Fruit fly (Drosophila melanogaster) whole organism, embryonic: Measurements from ENCODE around the gene CG46042.

ENCODE experiments used
- Ada2b ChIP-seq: fragments of 200-800 bp; sonication (Bioruptor generic); IDR thresholded peaks from 2 replicates; pipeline ENCODE4 v1.3.6; 2022; ENCODE audit warnings: missing biosample characterization, missing genetic modification characterization
- Antp ChIP-seq: fragments of 200-800 bp; sonication (Bioruptor generic); optimal IDR thresholded peaks from 3 replicates; lab custom pipeline; 2016; ENCODE audit warnings: missing biosample characterization, missing genetic modification characterization
- CG11560 ChIP-seq: fragments of 200-800 bp; sonication (Bioruptor generic); IDR thresholded peaks from 3 replicates; pipeline ENCODE4 v1.3.6; 2022; ENCODE audit warnings: missing biosample characterization, missing genetic modification characterization
- CG13624 ChIP-seq: fragments of 200-800 bp; sonication (Bioruptor generic); optimal IDR thresholded peaks from 2 replicates; lab custom pipeline; 2016; ENCODE audit warnings: missing biosample characterization, missing genetic modification characterization
- CG17385 ChIP-seq: fragments of 200-800 bp; sonication (Bioruptor generic); optimal IDR thresholded peaks from 3 replicates; lab custom pipeline; 2018; ENCODE audit warnings: missing biosample characterization, mild to moderate bottlenecking, missing genetic modification characterization
- CG17829 ChIP-seq: fragments of 200-800 bp; optimal IDR thresholded peaks from 2 replicates; lab custom pipeline; 2019; ENCODE audit warnings: missing biosample characterization, mild to moderate bottlenecking, missing genetic modification characterization, moderate library complexity
- CG2889 ChIP-seq: fragments of 200-800 bp; sonication (Bioruptor generic); IDR thresholded peaks from 3 replicates; pipeline ENCODE4 v1.3.6; 2022; ENCODE audit warnings: missing biosample characterization, missing genetic modification characterization
- CG30403 ChIP-seq: fragments of 200-800 bp; sonication (Bioruptor generic); optimal IDR thresholded peaks from 3 replicates; lab custom pipeline; 2016; ENCODE audit warnings: missing biosample characterization, missing genetic modification characterization
- CG31388 ChIP-seq: fragments of 200-800 bp; sonication (Bioruptor generic); optimal IDR thresholded peaks from 2 replicates; lab custom pipeline; 2016; ENCODE audit warnings: missing biosample characterization, missing genetic modification characterization
- CG31441 ChIP-seq: fragments of 200-800 bp; sonication (Bioruptor generic); IDR thresholded peaks from 2 replicates; pipeline ENCODE4 v1.3.6; 2022; ENCODE audit warnings: missing biosample characterization, missing genetic modification characterization
- CG32532 ChIP-seq: fragments of 200-800 bp; sonication (Bioruptor generic); IDR thresholded peaks from 2 replicates; pipeline ENCODE4 v1.3.6; 2022; ENCODE audit warnings: missing biosample characterization, missing genetic modification characterization
- CG34422 ChIP-seq: fragments of 200-800 bp; sonication (Bioruptor generic); IDR thresholded peaks from 3 replicates; pipeline ENCODE4 v1.3.6; 2022; ENCODE audit warnings: missing biosample characterization, missing genetic modification characterization
- CG4360 ChIP-seq: fragments of 200-800 bp; sonication (Bioruptor generic); IDR thresholded peaks from 2 replicates; pipeline ENCODE4 v1.3.6; 2022; ENCODE audit warnings: missing biosample characterization, missing genetic modification characterization
- CG4854 ChIP-seq: fragments of 200-800 bp; sonication (Bioruptor generic); optimal IDR thresholded peaks from 2 replicates; lab custom pipeline; 2016; ENCODE audit warnings: missing biosample characterization, missing genetic modification characterization, inconsistent platforms
- CG7556 ChIP-seq: fragments of 200-800 bp; sonication (Bioruptor generic); optimal IDR thresholded peaks from 2 replicates; lab custom pipeline; 2017; ENCODE audit warnings: missing biosample characterization, mild to moderate bottlenecking, missing genetic modification characterization
- CG8478 ChIP-seq: fragments of >200 bp; optimal IDR thresholded peaks from 2 replicates; lab custom pipeline; 2018
- CkIIα-i1 ChIP-seq: fragments of 200-800 bp; sonication (Bioruptor generic); IDR thresholded peaks from 2 replicates; pipeline ENCODE4 v1.3.6; 2022; ENCODE audit warnings: missing biosample characterization, missing genetic modification characterization
- D ChIP-seq, 2 experiments: fragments of 200-800 bp in 1 of 2; fragments of >200 bp in 1 of 2; sonication (Bioruptor generic) in 1 of 2; optimal IDR thresholded peaks; 2 replicates in 1 of 2; 3 replicates in 1 of 2; lab custom pipeline; 2017; ENCODE audit warnings: mild to moderate bottlenecking in 1 of 2, missing biosample characterization in 1 of 2, missing genetic modification characterization in 1 of 2, missing genetic modification reagents in 1 of 2
- Dfd ChIP-seq, 2 experiments: fragments of >200 bp; optimal IDR thresholded peaks; 2 replicates each; lab custom pipeline; 2017; ENCODE audit warnings: missing biosample characterization in 2 of 2, missing genetic modification characterization in 2 of 2
- E2f1 ChIP-seq: fragments of 200-800 bp; sonication (Bioruptor generic); IDR thresholded peaks from 2 replicates; pipeline ENCODE4 v1.3.6; 2022; ENCODE audit warnings: missing biosample characterization, missing genetic modification characterization
- E2f2 ChIP-seq: fragments of 200-800 bp; sonication (Bioruptor generic); IDR thresholded peaks from 2 replicates; pipeline ENCODE4 v1.3.6; 2022; ENCODE audit warnings: missing biosample characterization, missing genetic modification characterization
- Gsc ChIP-seq: fragments of 200-800 bp; sonication (Bioruptor generic); IDR thresholded peaks from 2 replicates; pipeline ENCODE4 v1.3.6; 2022; ENCODE audit warnings: missing biosample characterization, missing genetic modification characterization
- Hr51 ChIP-seq, 2 experiments: fragments of 200-800 bp; sonication (Bioruptor generic); optimal IDR thresholded peaks; 2 replicates in 1 of 2; 3 replicates in 1 of 2; lab custom pipeline; 2016 to 2018; ENCODE audit warnings: missing biosample characterization in 2 of 2, missing genetic modification characterization in 2 of 2, mild to moderate bottlenecking in 1 of 2, moderate library complexity in 1 of 2
- Lpt ChIP-seq: fragments of >200 bp; optimal IDR thresholded peaks from 2 replicates; lab custom pipeline; 2018; ENCODE audit warnings: missing biosample characterization, missing genetic modification characterization
- PHDP ChIP-seq: fragments of 200-800 bp; sonication (Bioruptor generic); optimal IDR thresholded peaks from 3 replicates; lab custom pipeline; 2018; ENCODE audit warnings: missing biosample characterization, mild to moderate bottlenecking, missing genetic modification characterization, moderate library complexity
- Sin3A ChIP-seq: fragments of >200 bp; optimal IDR thresholded peaks from 2 replicates; lab custom pipeline; 2018
- Xbp1 ChIP-seq: fragments of 200-800 bp; sonication (Bioruptor generic); optimal IDR thresholded peaks from 3 replicates; lab custom pipeline; 2016; ENCODE audit warnings: missing biosample characterization, mild to moderate bottlenecking, missing genetic modification characterization
- Xrp1 ChIP-seq: fragments of 200-800 bp; sonication (Bioruptor generic); IDR thresholded peaks from 2 replicates; pipeline ENCODE4 v1.3.6; 2022; ENCODE audit warnings: missing biosample characterization, missing genetic modification characterization
- ac ChIP-seq: fragments of 200-800 bp; sonication (Bioruptor generic); optimal IDR thresholded peaks from 3 replicates; lab custom pipeline; 2017; ENCODE audit warnings: missing biosample characterization, mild to moderate bottlenecking, missing genetic modification characterization
- amos ChIP-seq: fragments of 200-800 bp; sonication (Bioruptor generic); IDR thresholded peaks from 2 replicates; pipeline ENCODE4 v1.3.6; 2022; ENCODE audit warnings: missing biosample characterization, missing genetic modification characterization; ENCODE audit not compliant: partially characterized antibody
- aop ChIP-seq: fragments of 200-800 bp; sonication (Bioruptor generic); IDR thresholded peaks from 2 replicates; pipeline ENCODE4 v1.3.6; 2022; ENCODE audit warnings: missing biosample characterization, missing genetic modification characterization
- br ChIP-seq: fragments of >200 bp; optimal IDR thresholded peaks from 2 replicates; lab custom pipeline; 2017
- ci ChIP-seq: fragments of 200-800 bp; sonication (Bioruptor generic); IDR thresholded peaks from 3 replicates; pipeline ENCODE4 v1.3.6; 2022; ENCODE audit warnings: missing biosample characterization, missing genetic modification characterization
- croc ChIP-seq: fragments of 200-800 bp; sonication (Bioruptor generic); conservative IDR thresholded peaks from 3 replicates; pipeline ENCODE4 v1.3.6; 2022; ENCODE audit warnings: missing biosample characterization, missing genetic modification characterization
- dan ChIP-seq: fragments of 200-800 bp; sonication (Bioruptor generic); IDR thresholded peaks from 2 replicates; pipeline ENCODE4 v1.3.6; 2022; ENCODE audit warnings: missing biosample characterization, missing genetic modification characterization
- en ChIP-seq: fragments of 200-800 bp; sonication (Bioruptor generic); optimal IDR thresholded peaks from 2 replicates; lab custom pipeline; 2016; ENCODE audit warnings: missing biosample characterization, missing genetic modification characterization
- esg ChIP-seq: fragments of 200-800 bp; sonication (Bioruptor generic); conservative IDR thresholded peaks from 2 replicates; pipeline ENCODE4 v1.3.6; 2022; ENCODE audit warnings: missing biosample characterization, missing genetic modification characterization
- eyg ChIP-seq: fragments of 200-800 bp; sonication (Bioruptor generic); optimal IDR thresholded peaks from 3 replicates; lab custom pipeline; 2016; ENCODE audit warnings: missing biosample characterization, missing genetic modification characterization
- fu2 ChIP-seq: fragments of 200-800 bp; sonication (Bioruptor generic); optimal IDR thresholded peaks from 2 replicates; lab custom pipeline; 2016; ENCODE audit warnings: missing biosample characterization, missing genetic modification characterization
- gro ChIP-seq: fragments of 200-800 bp; sonication (Bioruptor generic); optimal IDR thresholded peaks from 2 replicates; lab custom pipeline; 2016; ENCODE audit warnings: missing biosample characterization, missing genetic modification characterization
- lab ChIP-seq: fragments of 200-800 bp; sonication (Bioruptor generic); optimal IDR thresholded peaks from 3 replicates; lab custom pipeline; 2017; ENCODE audit warnings: missing biosample characterization, missing genetic modification characterization, mild to moderate bottlenecking, moderate library complexity, missing genetic modification reagents
- maf-S ChIP-seq: fragments of 200-800 bp; sonication (Bioruptor generic); optimal IDR thresholded peaks from 2 replicates; lab custom pipeline; 2016; ENCODE audit warnings: missing biosample characterization, missing genetic modification characterization
- nerfin-2 ChIP-seq: fragments of 200-800 bp; sonication (Bioruptor generic); IDR thresholded peaks from 2 replicates; pipeline ENCODE4 v1.3.6; 2022; ENCODE audit warnings: missing biosample characterization, missing genetic modification characterization; ENCODE audit not compliant: partially characterized antibody
- nom ChIP-seq: fragments of 200-800 bp; sonication (Bioruptor generic); optimal IDR thresholded peaks from 2 replicates; lab custom pipeline; 2017; ENCODE audit warnings: missing biosample characterization, missing genetic modification characterization, mild to moderate bottlenecking, moderate library complexity, missing genetic modification reagents
- otp ChIP-seq: fragments of 200-800 bp; sonication (Bioruptor generic); IDR thresholded peaks from 3 replicates; pipeline ENCODE4, ENCODE4 v1.3.6; 2022; ENCODE audit warnings: missing biosample characterization, missing genetic modification characterization
- peb ChIP-seq: fragments of 200-800 bp; sonication (Bioruptor generic); IDR thresholded peaks from 2 replicates; pipeline ENCODE4 v1.3.6; 2022; ENCODE audit warnings: missing biosample characterization, missing genetic modification characterization
- pho ChIP-seq: fragments of 200-800 bp; sonication (Bioruptor generic); optimal IDR thresholded peaks from 2 replicates; lab custom pipeline; 2016; ENCODE audit warnings: missing biosample characterization, missing genetic modification characterization
- run ChIP-seq: fragments of 200-800 bp; sonication (Bioruptor generic); optimal IDR thresholded peaks from 3 replicates; lab custom pipeline; 2018; ENCODE audit warnings: missing biosample characterization, mild to moderate bottlenecking, missing genetic modification characterization
- trh ChIP-seq: fragments of 200-800 bp; sonication (Bioruptor generic); optimal IDR thresholded peaks from 2 replicates; lab custom pipeline; 2016; ENCODE audit warnings: missing biosample characterization, missing genetic modification characterization
- wdn ChIP-seq: fragments of 200-800 bp; sonication (Bioruptor generic); IDR thresholded peaks from 2 replicates; pipeline ENCODE4 v1.3.6; 2022; ENCODE audit warnings: missing biosample characterization, missing genetic modification characterization
- zen2 ChIP-seq: fragments of 200-800 bp; sonication (Bioruptor generic); IDR thresholded peaks from 3 replicates; pipeline ENCODE4 v1.3.6; 2022; ENCODE audit warnings: missing biosample characterization, missing genetic modification characterization; ENCODE audit not compliant: partially characterized antibody
- zfh2 ChIP-seq: fragments of 200-800 bp; sonication (Bioruptor generic); optimal IDR thresholded peaks from 2 replicates; lab custom pipeline; 2016; ENCODE audit warnings: missing biosample characterization, missing genetic modification characterization

The CG46042 gene

dm6 chr3R:19904865-19905373 lies 37.3 kb downstream of the CG46042 start, which contains the start of the genes Surf6 and RhoGAP92B (continued):
- TF ChIP-seq CG7556 (GFP tag; lab: Kevin White, UChicago) (peak; percentile 36), peb (GFP tag; lab: Robert Waterston, UW) (no peak), br (no peak), CG17829 (tag; lab: Kevin White, UChicago) (peak; percentile 77), fu2 (GFP tag; lab: Kevin White, UChicago) (peak; percentile 16), CG8478 (lab: Kevin White, UChicago) (no peak), otp (GFP tag; lab: Robert Waterston, UW) (no peak), trh (GFP tag; lab: Kevin White, UChicago) (no peak), CG4854 (peak; percentile 56), E2f1 (GFP tag; lab: Robert Waterston, UW) (peak; percentile 51; the same call in 1 of the 2 replicates), CG30403 (GFP tag; lab: Kevin White, UChicago) (peak; percentile 43), zfh2 (GFP tag; lab: Kevin White, UChicago) (peak; percentile 29), nom (GFP tag; lab: Kevin White, UChicago) (peak; percentile 78), Gsc (GFP tag; lab: Robert Waterston, UW) (no peak), Dfd (GFP tag; optimal IDR thresholded peaks at IDR 0.05; lab: Kevin White, UChicago) (no peak), CG13624 (GFP tag; lab: Kevin White, UChicago) (peak; percentile 73), E2f2 (GFP tag; lab: Robert Waterston, UW) (peak; percentile 84), CG2889 (GFP tag; lab: Robert Waterston, UW) (no peak), run (tag; lab: Kevin White, UChicago) (peak; percentile 57), ci (GFP tag; lab: Robert Waterston, UW) (peak; percentile 65; the same call in 1 of the 3 replicates), pho (GFP tag; lab: Kevin White, UChicago) (peak; percentile 32), D (optimal IDR thresholded peaks at IDR 0.05; lab: Kevin White, UChicago) (no peak), D (GFP tag; optimal IDR thresholded peaks at IDR 0.05; lab: Kevin White, UChicago) (peak; percentile 31), CkIIα-i1 (GFP tag; lab: Robert Waterston, UW) (no peak), Sin3A (lab: Kevin White, UChicago) (peak; percentile 96), amos (GFP tag; lab: Robert Waterston, UW) (peak; percentile 41; the same call in 1 of the 2 replicates), Ada2b (GFP tag; lab: Robert Waterston, UW) (0 out of 2 replicates have a peak, but pooled peaks have one; percentile 18), dan (GFP tag; lab: Robert Waterston, UW) (no peak), maf-S (peak; percentile 19), eyg (GFP tag; lab: Kevin White, UChicago) (peak; percentile 43), en (GFP tag; lab: Kevin White, UChicago) (peak; percentile 49), Hr51 (GFP tag; optimal IDR thresholded peaks at IDR 0.05; lab: Kevin White, UChicago) (peak; percentile 32 to 55), CG34422 (no peak), CG4360 (GFP tag; lab: Robert Waterston, UW) (0 out of 2 replicates have a peak, but pooled peaks have one; percentile 8), croc (no peak), wdn (GFP tag; lab: Robert Waterston, UW) (no peak), lab (GFP tag; lab: Kevin White, UChicago) (peak; percentile 79), esg (GFP tag; lab: Robert Waterston, UW) (no peak; the same call in 1 of the 2 replicates), ac (GFP tag; lab: Kevin White, UChicago) (no peak), CG17385 (GFP tag; lab: Kevin White, UChicago) (peak; percentile 67), Xrp1 (GFP tag; lab: Robert Waterston, UW) (peak; percentile 50; the same call in 1 of the 2 replicates), PHDP (tag; lab: Kevin White, UChicago) (peak; percentile 55), aop (GFP tag; lab: Robert Waterston, UW) (no peak), CG32532 (peak; percentile 71), Xbp1 (GFP tag; lab: Kevin White, UChicago) (peak; percentile 70), CG31388 (no peak), nerfin-2 (GFP tag; lab: Robert Waterston, UW) (no peak), CG11560 (no peak), CG31441 (GFP tag; lab: Robert Waterston, UW) (peak; percentile 76), gro (peak; percentile 62), Antp (GFP tag; lab: Kevin White, UChicago) (peak; percentile 45), Lpt (GFP tag; lab: Kevin White, UChicago) (no peak), zen2 (GFP tag; lab: Robert Waterston, UW) (no peak)
